Worm (Caenorhabditis elegans): ENCODE measurements around the gene T22F3.8.
"Not testable (repeated sequence)": the region's sequence is repeated elsewhere in the genome, so short reads cannot be mapped to it uniquely, and the experiment has no call there.

T22F3.8 gene

ce11 chrV:3597052-3597451, 8.2 kb downstream of the T22F3.8 start, which contains the start of gene srh-212:
Gene srh-212 (minus strand): TSS chrV:3597152.
- TF ChIP-seq cog-1 (tag; optimal IDR thresholded peaks at IDR 0.05); ztf-23 (GFP tag; IDR thresholded peaks at IDR 0.05); ztf-29 (GFP tag; IDR thresholded peaks at IDR 0.05): not testable (repeated sequence)

ce11 chrV:3594936-3595335, 10.3 kb downstream of the T22F3.8 start, which contains the start of gene srh-213:
Gene srh-213 (minus strand): TSS chrV:3595036.
- no peak for TF ChIP-seq ztf-23 (GFP tag; IDR thresholded peaks at IDR 0.05)

- TF ChIP-seq T22C8.4 (GFP tag; IDR thresholded peaks at IDR 0.05) (no peak), cog-1 (tag; optimal IDR thresholded peaks at IDR 0.05) (no peak), klf-2 (GFP tag; conservative IDR thresholded peaks at IDR 0.05) (no peak)
Measured at ce11 chrV:3592099-3592498, 13.1 kb downstream of the T22F3.8 start, which contains the start of gene T22F3.12. Gene T22F3.12 (minus strand): TSS chrV:3592199.

ce11 chrV:3588223-3588622, 17.0 kb downstream of the T22F3.8 start:
- TF ChIP-seq med-1 (GFP tag; optimal IDR thresholded peaks at IDR 0.05; ENCODE audit: insufficient read depth): no peak
- no peak for TF ChIP-seq T22C8.4 (GFP tag; IDR thresholded peaks at IDR 0.05)
- TF ChIP-seq tab-1 (GFP tag; IDR thresholded peaks at IDR 0.05): no peak

- peak; percentile 74 for TF ChIP-seq flt-1 (GFP tag; IDR thresholded peaks at IDR 0.05)
- peak; percentile 81; the same call in 1 of the 2 replicates for TF ChIP-seq tab-1 (GFP tag; IDR thresholded peaks at IDR 0.05)
- TF ChIP-seq T22C8.4 (GFP tag; IDR thresholded peaks at IDR 0.05): 0 out of 2 replicates have a peak, but pooled peaks have one; percentile 15
- TF ChIP-seq ztf-29 (GFP tag; IDR thresholded peaks at IDR 0.05): peak; percentile 49; the same call in 1 of the 2 replicates
- TF ChIP-seq cog-1 (tag; optimal IDR thresholded peaks at IDR 0.05): no peak
- peak; percentile 66 for TF ChIP-seq med-1 (GFP tag; optimal IDR thresholded peaks at IDR 0.05; ENCODE audit: insufficient read depth)
- TF ChIP-seq ref-1 (GFP tag; conservative IDR thresholded peaks at IDR 0.05): no peak
- peak; percentile 76 for TF ChIP-seq ztf-23 (GFP tag; IDR thresholded peaks at IDR 0.05)
- 0 out of 2 replicates have a peak, but pooled peaks have one; percentile 57 for TF ChIP-seq klf-2 (GFP tag; conservative IDR thresholded peaks at IDR 0.05)
Measured at ce11 chrV:3587633-3588032, 17.6 kb downstream of the T22F3.8 start.

ce11 chrV:3586014-3586689, 19.1 kb downstream of the T22F3.8 start, which contains the start of the genes rpl-11.1 and T22F3.2:
Gene rpl-11.1 (minus strand): TSS chrV:3586064.
Gene T22F3.2 (plus strand): TSS chrV:3586639.
- no peak for TF ChIP-seq klf-2 (GFP tag; conservative IDR thresholded peaks at IDR 0.05)
- no peak for TF ChIP-seq ztf-29 (GFP tag; IDR thresholded peaks at IDR 0.05)
- no peak for TF ChIP-seq flt-1 (GFP tag; IDR thresholded peaks at IDR 0.05)
- no peak for TF ChIP-seq ref-1 (GFP tag; conservative IDR thresholded peaks at IDR 0.05)
- TF ChIP-seq tab-1 (GFP tag; IDR thresholded peaks at IDR 0.05): no peak
- no peak for TF ChIP-seq med-1 (GFP tag; optimal IDR thresholded peaks at IDR 0.05; ENCODE audit: insufficient read depth)
- no peak for TF ChIP-seq ztf-23 (GFP tag; IDR thresholded peaks at IDR 0.05)
- TF ChIP-seq cog-1 (tag; optimal IDR thresholded peaks at IDR 0.05): no peak
- no peak for TF ChIP-seq T22C8.4 (GFP tag; IDR thresholded peaks at IDR 0.05)

- no peak for TF ChIP-seq cog-1 (tag; optimal IDR thresholded peaks at IDR 0.05)
- TF ChIP-seq ztf-29 (GFP tag; IDR thresholded peaks at IDR 0.05): no peak
- TF ChIP-seq tab-1 (GFP tag; IDR thresholded peaks at IDR 0.05): no peak
- TF ChIP-seq flt-1 (GFP tag; IDR thresholded peaks at IDR 0.05): no peak
- TF ChIP-seq ztf-23 (GFP tag; IDR thresholded peaks at IDR 0.05): no peak
- TF ChIP-seq T22C8.4 (GFP tag; IDR thresholded peaks at IDR 0.05): no peak
- no peak for TF ChIP-seq klf-2 (GFP tag; conservative IDR thresholded peaks at IDR 0.05)
- no peak for TF ChIP-seq ref-1 (GFP tag; conservative IDR thresholded peaks at IDR 0.05)
- TF ChIP-seq med-1 (GFP tag; optimal IDR thresholded peaks at IDR 0.05; ENCODE audit: insufficient read depth): no peak
Measured at ce11 chrV:3585011-3585410, 20.2 kb downstream of the T22F3.8 start.

- TF ChIP-seq ztf-29 (GFP tag; IDR thresholded peaks at IDR 0.05) (no peak), klf-2 (GFP tag; conservative IDR thresholded peaks at IDR 0.05) (no peak), flt-1 (GFP tag; IDR thresholded peaks at IDR 0.05) (no peak), ztf-23 (GFP tag; IDR thresholded peaks at IDR 0.05) (no peak), T22C8.4 (GFP tag; IDR thresholded peaks at IDR 0.05) (no peak), med-1 (GFP tag; optimal IDR thresholded peaks at IDR 0.05; ENCODE audit: insufficient read depth) (no peak), ref-1 (GFP tag; conservative IDR thresholded peaks at IDR 0.05) (no peak), tab-1 (GFP tag; IDR thresholded peaks at IDR 0.05) (no peak), cog-1 (tag; optimal IDR thresholded peaks at IDR 0.05) (no peak)
Measured at ce11 chrV:3583622-3584021, 21.6 kb downstream of the T22F3.8 start.

ce11 chrV:3582671-3583070, 22.6 kb downstream of the T22F3.8 start:
- TF ChIP-seq ref-1 (GFP tag; conservative IDR thresholded peaks at IDR 0.05): no peak
- TF ChIP-seq T22C8.4 (GFP tag; IDR thresholded peaks at IDR 0.05): no peak
- TF ChIP-seq ztf-23 (GFP tag; IDR thresholded peaks at IDR 0.05): no peak
- no peak for TF ChIP-seq med-1 (GFP tag; optimal IDR thresholded peaks at IDR 0.05; ENCODE audit: insufficient read depth)
- TF ChIP-seq cog-1 (tag; optimal IDR thresholded peaks at IDR 0.05): no peak
- no peak for TF ChIP-seq flt-1 (GFP tag; IDR thresholded peaks at IDR 0.05)
- TF ChIP-seq klf-2 (GFP tag; conservative IDR thresholded peaks at IDR 0.05): no peak
- no peak for TF ChIP-seq ztf-29 (GFP tag; IDR thresholded peaks at IDR 0.05)
- no peak for TF ChIP-seq tab-1 (GFP tag; IDR thresholded peaks at IDR 0.05)

- TF ChIP-seq med-1 (GFP tag; optimal IDR thresholded peaks at IDR 0.05; ENCODE audit: insufficient read depth) (no peak), T22C8.4 (GFP tag; IDR thresholded peaks at IDR 0.05) (peak; percentile 45)
Measured at ce11 chrV:3582086-3582485, 23.1 kb downstream of the T22F3.8 start.
